Fruit fly (Drosophila melanogaster) whole organism, pupa: ENCODE results near the gene ppk31.

Source experiments
- CG10348 ChIP-seq: fragments of 200-800 bp; sonication (Bioruptor generic); IDR thresholded peaks from 2 replicates; pipeline ENCODE4 v1.3.6; 2022; ENCODE audit warnings: missing biosample characterization, missing genetic modification characterization
- CG12605 ChIP-seq: fragments of 200-800 bp; sonication (Bioruptor generic); IDR thresholded peaks from 2 replicates; pipeline ENCODE4 v1.3.6; 2022; ENCODE audit warnings: missing biosample characterization, missing genetic modification characterization
- CG13204 ChIP-seq: fragments of 200-800 bp; sonication (Bioruptor generic); optimal IDR thresholded peaks from 2 replicates; lab custom pipeline; 2018; ENCODE audit warnings: missing biosample characterization, mild to moderate bottlenecking, missing genetic modification characterization, moderate library complexity
- CG14655 ChIP-seq: fragments of 200-800 bp; sonication (Bioruptor generic); optimal IDR thresholded peaks from 3 replicates; lab custom pipeline; 2017; ENCODE audit warnings: mild to moderate bottlenecking, missing biosample characterization, missing genetic modification reagents, missing genetic modification characterization
- CG15710 ChIP-seq: fragments of 200-800 bp; sonication (Bioruptor generic); optimal IDR thresholded peaks from 2 replicates; lab custom pipeline; 2018; ENCODE audit warnings: missing biosample characterization, mild to moderate bottlenecking, missing genetic modification characterization, moderate library complexity
- CG17806 ChIP-seq: fragments of 200-800 bp; sonication (Bioruptor generic); optimal IDR thresholded peaks from 2 replicates; lab custom pipeline; 2018; ENCODE audit warnings: missing biosample characterization, mild to moderate bottlenecking, missing genetic modification characterization, moderate library complexity
- CG32121 ChIP-seq: fragments of 200-800 bp; sonication (Bioruptor generic); IDR thresholded peaks from 2 replicates; pipeline ENCODE4 v1.3.6; 2022; ENCODE audit warnings: missing biosample characterization, missing genetic modification characterization
- CG34367 ChIP-seq: fragments of 200-800 bp; sonication (Bioruptor generic); optimal IDR thresholded peaks from 2 replicates; lab custom pipeline; 2018; ENCODE audit warnings: missing biosample characterization, mild to moderate bottlenecking, missing genetic modification characterization
- CG4496 ChIP-seq: fragments of 200-800 bp; sonication (Bioruptor generic); IDR thresholded peaks from 3 replicates; pipeline ENCODE4 v1.3.6; 2022; ENCODE audit warnings: missing biosample characterization, missing genetic modification characterization
- CG8159 ChIP-seq: fragments of 200-800 bp; sonication (Bioruptor generic); optimal IDR thresholded peaks from 3 replicates; lab custom pipeline; 2018; ENCODE audit warnings: missing biosample characterization, mild to moderate bottlenecking, missing genetic modification characterization, moderate library complexity
- CG8301 ChIP-seq: fragments of 200-800 bp; sonication (Bioruptor generic); optimal IDR thresholded peaks from 2 replicates; lab custom pipeline; 2018; ENCODE audit warnings: missing biosample characterization, mild to moderate bottlenecking, missing genetic modification characterization
- CG9948 ChIP-seq: fragments of 200-800 bp; sonication (Bioruptor generic); optimal IDR thresholded peaks from 2 replicates; lab custom pipeline; 2018; ENCODE audit warnings: missing biosample characterization, mild to moderate bottlenecking, missing genetic modification characterization, moderate library complexity
- D1 ChIP-seq: fragments of 200-800 bp; sonication (Bioruptor generic); optimal IDR thresholded peaks from 2 replicates; lab custom pipeline; 2018; ENCODE audit warnings: missing biosample characterization, mild to moderate bottlenecking, missing genetic modification characterization, moderate library complexity
- EcR ChIP-seq: fragments of 200-800 bp; sonication (Bioruptor generic); optimal IDR thresholded peaks from 3 replicates; lab custom pipeline; 2019; ENCODE audit warnings: missing biosample characterization, missing genetic modification characterization, mild to moderate bottlenecking, moderate library complexity, missing genetic modification reagents
- Ets98B ChIP-seq: fragments of 200-800 bp; sonication (Bioruptor generic); IDR thresholded peaks from 2 replicates; pipeline ENCODE4 v1.3.6; 2022; ENCODE audit warnings: missing biosample characterization, missing genetic modification characterization
- Pif1A ChIP-seq: fragments of 200-800 bp; sonication (Bioruptor generic); optimal IDR thresholded peaks from 3 replicates; lab custom pipeline; 2016; ENCODE audit warnings: missing biosample characterization, missing genetic modification characterization
- Pif1B ChIP-seq: fragments of 200-800 bp; sonication (Bioruptor generic); optimal IDR thresholded peaks from 3 replicates; lab custom pipeline; 2016; ENCODE audit warnings: missing biosample characterization, missing genetic modification characterization
- Snoo ChIP-seq: fragments of 200-800 bp; sonication (Bioruptor generic); optimal IDR thresholded peaks from 3 replicates; lab custom pipeline; 2017; ENCODE audit warnings: missing biosample characterization, mild to moderate bottlenecking, missing genetic modification characterization, inconsistent platforms
- fd96Ca ChIP-seq: fragments of 200-800 bp; sonication (Bioruptor generic); IDR thresholded peaks from 3 replicates; pipeline ENCODE4 v1.3.6; 2022; ENCODE audit warnings: missing biosample characterization, missing genetic modification characterization
- gl ChIP-seq: fragments of 200-800 bp; sonication (Bioruptor generic); optimal IDR thresholded peaks from 2 replicates; lab custom pipeline; 2018; ENCODE audit warnings: missing biosample characterization, mild to moderate bottlenecking, missing genetic modification characterization
- rn ChIP-seq: fragments of 200-800 bp; sonication (Bioruptor generic); IDR thresholded peaks from 2 replicates; pipeline ENCODE4 v1.3.6; 2022; ENCODE audit warnings: missing biosample characterization, missing genetic modification characterization

The ppk31 gene

DNA sequence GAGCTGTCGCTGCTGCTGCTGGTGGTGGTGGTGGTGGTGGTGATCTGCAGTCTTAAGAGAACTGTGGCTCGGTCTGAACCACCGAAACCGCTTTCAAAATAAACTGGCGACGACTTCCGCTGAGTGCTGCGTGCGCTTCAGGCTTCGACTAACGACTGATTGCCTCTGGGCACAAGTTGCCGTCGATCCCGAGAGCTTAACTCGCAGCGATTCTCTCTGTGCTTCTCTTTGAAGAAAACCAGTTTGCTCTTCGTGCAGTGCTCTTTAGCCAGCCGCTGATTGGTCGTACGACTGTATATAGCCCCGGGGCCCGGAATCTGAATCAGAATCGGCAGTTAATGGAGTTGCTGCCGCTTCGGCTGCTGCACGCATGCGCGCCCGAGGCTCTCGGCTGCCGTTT lies 31.2 kb downstream of the ppk31 start, which contains the start of gene Ser:
Gene Ser, minus strand, starts transcription at position 162 of the 400 bp plus-strand sequence.
- TF ChIP-seq gl (peak; percentile 14), Ets98B (GFP tag; lab: Robert Waterston, UW) (peak; percentile 40; the same call in 1 of the 2 replicates), Pif1B (peak; percentile 10), Pif1A (GFP tag; lab: Kevin White, UChicago) (no peak), CG32121 (GFP tag; lab: Robert Waterston, UW) (0 out of 2 replicates have a peak, but pooled peaks have one; percentile 27), EcR (peak; percentile 28), fd96Ca (0 out of 3 replicates have a peak, but pooled peaks have one; percentile 37), rn (no peak), CG13204 (peak; percentile 35), Snoo (tag; lab: Kevin White, UChicago) (peak; percentile 31)

- TF ChIP-seq Snoo (tag; lab: Kevin White, UChicago): no peak
- TF ChIP-seq CG10348 (GFP tag; lab: Robert Waterston, UW): no peak
- TF ChIP-seq CG14655: no peak
- TF ChIP-seq CG9948: no peak
- no peak for TF ChIP-seq CG8159 (tag; lab: Kevin White, UChicago)
- no peak for TF ChIP-seq EcR
- no peak for TF ChIP-seq CG4496
- no peak for TF ChIP-seq CG13204
- TF ChIP-seq D1 (tag; lab: Kevin White, UChicago): no peak
Observed at dm6 chr3R:27196866-27197265, 33.9 kb downstream of the ppk31 start.

dm6 chr3R:27197581-27197980 lies 34.7 kb downstream of the ppk31 start:
- TF ChIP-seq CG32121 (GFP tag; lab: Robert Waterston, UW) (no peak), Ets98B (GFP tag; lab: Robert Waterston, UW) (no peak), fd96Ca (no peak), CG14655 (peak; percentile 50), CG34367 (tag; lab: Kevin White, UChicago) (peak; percentile 15), Snoo (tag; lab: Kevin White, UChicago) (no peak), CG9948 (peak; percentile 67), CG10348 (GFP tag; lab: Robert Waterston, UW) (no peak), D1 (tag; lab: Kevin White, UChicago) (no peak), EcR (no peak), rn (no peak), CG15710 (peak; percentile 34), CG17806 (tag; lab: Kevin White, UChicago) (peak; percentile 63), Pif1A (GFP tag; lab: Kevin White, UChicago) (peak; percentile 46), CG4496 (no peak), CG8301 (peak; percentile 30), gl (no peak), CG13204 (no peak), CG8159 (tag; lab: Kevin White, UChicago) (peak; percentile 68), CG12605 (GFP tag; lab: Robert Waterston, UW) (no peak), Pif1B (no peak)

DNA sequence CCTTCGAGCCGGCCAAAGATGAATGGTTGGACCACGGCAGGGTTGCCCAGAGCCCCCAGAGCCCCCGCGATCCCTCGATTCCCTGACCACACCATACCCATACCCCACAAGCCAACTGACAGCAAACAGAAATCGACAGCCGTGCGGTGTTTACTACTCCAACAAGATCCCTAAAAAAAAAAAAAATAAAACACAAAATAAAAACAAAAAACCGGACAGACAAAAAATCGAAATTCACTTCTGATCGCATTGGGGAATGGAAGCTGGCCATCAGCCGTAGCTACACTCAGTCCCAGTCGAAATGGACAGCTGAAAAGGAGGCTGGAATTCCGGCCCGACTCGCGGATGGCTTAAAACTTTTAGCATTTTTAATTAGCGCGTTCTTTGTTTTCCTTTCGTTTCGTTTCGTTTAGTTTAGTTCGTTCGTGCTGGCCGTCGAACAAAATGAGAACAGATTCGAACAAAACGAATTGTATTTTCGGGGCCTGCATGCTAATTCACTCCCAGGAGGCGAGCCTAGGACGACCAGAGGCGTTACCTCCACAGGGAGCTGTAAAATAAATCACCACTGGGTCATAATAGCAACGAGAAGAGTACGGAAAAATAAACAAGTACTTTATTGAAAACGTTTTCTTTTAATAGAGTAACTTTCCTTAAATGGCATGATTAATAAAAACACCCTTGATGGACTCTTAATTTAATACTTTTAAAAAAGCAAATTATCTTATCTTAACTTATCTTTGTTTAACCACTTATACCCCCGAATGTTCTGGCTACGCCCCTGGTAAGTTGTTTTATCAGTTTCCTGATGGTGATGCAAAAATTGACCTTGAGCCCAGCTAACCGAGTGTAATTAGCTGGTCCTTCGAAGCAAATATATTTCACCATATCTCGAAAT lies 36.2 kb downstream of the ppk31 start:
- TF ChIP-seq CG15710 (peak; percentile 79), Pif1A (GFP tag; lab: Kevin White, UChicago) (no peak), CG8159 (tag; lab: Kevin White, UChicago) (peak; percentile 78), gl (no peak), CG10348 (GFP tag; lab: Robert Waterston, UW) (no peak), CG13204 (peak; percentile 10), EcR (no peak), CG32121 (GFP tag; lab: Robert Waterston, UW) (no peak), CG34367 (tag; lab: Kevin White, UChicago) (peak; percentile 11), CG12605 (GFP tag; lab: Robert Waterston, UW) (no peak), CG14655 (no peak), CG9948 (peak; percentile 46), fd96Ca (no peak), CG8301 (no peak), CG4496 (no peak), rn (no peak), CG17806 (tag; lab: Kevin White, UChicago) (peak; percentile 43), Pif1B (no peak)

- peak; percentile 93 for TF ChIP-seq CG8159 (tag; lab: Kevin White, UChicago)
- peak; percentile 81 for TF ChIP-seq CG14655
- TF ChIP-seq D1 (tag; lab: Kevin White, UChicago): peak; percentile 79
- TF ChIP-seq Pif1B: peak; percentile 40
- no peak for TF ChIP-seq fd96Ca
- TF ChIP-seq CG32121 (GFP tag; lab: Robert Waterston, UW): no peak
- TF ChIP-seq CG4496: peak; percentile 18; the same call in 1 of the 3 replicates
- peak; percentile 19 for TF ChIP-seq Pif1A (GFP tag; lab: Kevin White, UChicago)
- TF ChIP-seq CG13204: no peak
- TF ChIP-seq CG17806 (tag; lab: Kevin White, UChicago): peak; percentile 87
- peak; percentile 57 for TF ChIP-seq gl
- peak; percentile 92 for TF ChIP-seq CG9948
- peak; percentile 42 for TF ChIP-seq CG8301
- peak; percentile 34 for TF ChIP-seq EcR
- TF ChIP-seq Ets98B (GFP tag; lab: Robert Waterston, UW): no peak
- no peak for TF ChIP-seq rn
- peak; percentile 71 for TF ChIP-seq Snoo (tag; lab: Kevin White, UChicago)
- peak; percentile 76 for TF ChIP-seq CG34367 (tag; lab: Kevin White, UChicago)
- no peak for TF ChIP-seq CG10348 (GFP tag; lab: Robert Waterston, UW)
- peak; percentile 88 for TF ChIP-seq CG15710
- 0 out of 2 replicates have a peak, but pooled peaks have one; percentile 15 for TF ChIP-seq CG12605 (GFP tag; lab: Robert Waterston, UW)
Observed at dm6 chr3R:27201538-27202281, 38.8 kb downstream of the ppk31 start.
